Worm (Caenorhabditis elegans): ENCODE data around the gene C13A2.10.

- TF ChIP-seq ama-1 (optimal IDR thresholded peaks at IDR 0.05) (no peak), ceh-22 (tag; optimal IDR thresholded peaks at IDR 0.05) (no peak), fax-1 (tag; optimal IDR thresholded peaks at IDR 0.05) (no peak), elt-2 (tag; optimal IDR thresholded peaks at IDR 0.05) (no peak), gmeb-2 (tag; optimal IDR thresholded peaks at IDR 0.05) (no peak), lim-6 (tag; optimal IDR thresholded peaks at IDR 0.05) (no peak), dmd-4 (tag; optimal IDR thresholded peaks at IDR 0.05; ENCODE audit: borderline replicate concordance) (no peak), hlh-30 (tag; optimal IDR thresholded peaks at IDR 0.05; ENCODE audit: insufficient read depth) (no peak), unc-55 (GFP tag; optimal IDR thresholded peaks at IDR 0.05) (no peak), nhr-11 (tag; optimal IDR thresholded peaks at IDR 0.05) (no peak), nfya-1 (tag; optimal IDR thresholded peaks at IDR 0.05) (no peak)
Observed at ce11 chrV:7320909-7321308, 46.0 kb upstream of the C13A2.10 start, which contains the start of gene lmd-4.
